Worm (Caenorhabditis elegans) whole organism, L1 larva: ENCODE data around the gene smz-1.

ENCODE experiments used
- ceh-82 ChIP-seq, 3 experiments: fragments of 150-350 bp in 1 of 3; sonication (generic microtip) in 2 of 3; optimal IDR thresholded peaks; 2 replicates each; lab custom pipeline; 2014 to 2017; ENCODE audit warnings: missing biosample characterization in 3 of 3, missing genetic modification characterization in 3 of 3
- lir-3 ChIP-seq: sonication (generic microtip); optimal IDR thresholded peaks from 2 replicates; lab custom pipeline; 2016; ENCODE audit warnings: mild to moderate bottlenecking, missing genetic modification characterization, moderate library complexity, missing compliant biosample characterization; ENCODE audit not compliant: poor library complexity
- mep-1 ChIP-seq: fragments of 150-350 bp; optimal IDR thresholded peaks from 2 replicates; lab custom pipeline; 2014; ENCODE audit warnings: missing biosample characterization, missing genetic modification characterization
- nhr-11 ChIP-seq: fragments of 150-350 bp; optimal IDR thresholded peaks from 2 replicates; lab custom pipeline; 2014; ENCODE audit warnings: missing biosample characterization, missing genetic modification characterization
- nhr-77 ChIP-seq: fragments of 150-350 bp; optimal IDR thresholded peaks from 2 replicates; lab custom pipeline; 2014; ENCODE audit warnings: missing biosample characterization, missing genetic modification characterization
- pax-3 ChIP-seq: fragments of 200-800 bp; sonication (Bioruptor generic); optimal IDR thresholded peaks from 2 replicates; lab custom pipeline; 2018; ENCODE audit warnings: mild to moderate bottlenecking, missing genetic modification characterization, moderate library complexity, missing compliant biosample characterization
- snu-23 ChIP-seq: sonication (generic microtip); optimal IDR thresholded peaks from 2 replicates; lab custom pipeline; 2016; ENCODE audit warnings: missing genetic modification characterization, missing compliant biosample characterization
- unc-62 ChIP-seq: fragments of 150-350 bp; optimal IDR thresholded peaks from 2 replicates; lab custom pipeline; 2014; ENCODE audit warnings: missing biosample characterization, missing genetic modification reagents, missing genetic modification characterization

DNA sequence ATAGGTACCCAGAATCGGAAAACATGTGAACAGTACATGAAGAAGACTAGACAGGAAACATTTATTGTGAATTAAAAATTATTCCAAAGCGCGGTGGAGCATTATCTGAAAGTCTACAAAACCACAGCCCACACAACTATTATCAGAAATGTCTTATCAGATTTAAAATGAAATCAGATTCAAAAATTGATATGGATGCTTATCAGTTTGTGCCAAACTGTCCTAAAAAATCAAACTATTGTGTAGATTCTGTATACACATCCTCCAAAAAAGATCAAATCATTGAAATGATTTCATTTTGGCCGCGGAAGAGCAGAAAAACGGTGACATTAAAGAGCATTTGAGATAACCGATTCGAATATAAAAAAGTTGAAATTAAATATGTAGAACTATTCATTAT, 19.4 kb upstream of the smz-1 start, which contains the start of gene irg-4:
- no peak for TF ChIP-seq unc-62 (GFP tag; lab: Kevin White, UChicago)
- TF ChIP-seq nhr-11 (tag; lab: Kevin White, UChicago), result no peak
- no peak for TF ChIP-seq pax-3 (tag; lab: Kevin White, UChicago)
- TF ChIP-seq mep-1 (tag; lab: Kevin White, UChicago), result no peak
- no peak for TF ChIP-seq snu-23 (GFP tag; lab: Kevin White, UChicago)
- TF ChIP-seq nhr-77 (tag; lab: Kevin White, UChicago), result no peak
- TF ChIP-seq ceh-82 (tag; optimal IDR thresholded peaks at IDR 0.05; lab: Kevin White, UChicago), result no peak
- TF ChIP-seq lir-3 (tag; lab: Kevin White, UChicago), result no peak
